Fruit fly (Drosophila melanogaster) whole organism, wandering third instar larva: Measurements from ENCODE around the gene CG10211.

ENCODE experiments used
- Dfd ChIP-seq: fragments of >200 bp; optimal IDR thresholded peaks from 2 replicates; lab custom pipeline; 2017; ENCODE audit warnings: missing biosample characterization, missing genetic modification characterization
- HLH106 ChIP-seq: fragments of 200-800 bp; optimal IDR thresholded peaks from 3 replicates; lab custom pipeline; 2019; ENCODE audit warnings: missing biosample characterization, mild to moderate bottlenecking, missing genetic modification characterization, moderate library complexity
- Hnf4 ChIP-seq: fragments of 200-800 bp; sonication (Bioruptor generic); optimal IDR thresholded peaks from 2 replicates; lab custom pipeline; 2016; ENCODE audit warnings: missing biosample characterization, mild to moderate bottlenecking, missing genetic modification characterization
- Vsx2 ChIP-seq: fragments of 200-300, 225-300 bp; sonication (Bioruptor generic); optimal IDR thresholded peaks from 2 replicates; lab custom pipeline; 2018; ENCODE audit warnings: missing biosample characterization, missing genetic modification characterization; ENCODE audit not compliant: partially characterized antibody
- br ChIP-seq: fragments of 200-800 bp; sonication (Bioruptor generic); optimal IDR thresholded peaks from 2 replicates; lab custom pipeline; 2016; ENCODE audit warnings: missing biosample characterization, missing genetic modification characterization
- ey ChIP-seq: fragments of 200-800 bp; sonication (Bioruptor generic); optimal IDR thresholded peaks from 2 replicates; lab custom pipeline; 2016; ENCODE audit warnings: missing biosample characterization, missing genetic modification characterization
- foxo ChIP-seq, 2 experiments: fragments of 200-800 bp; sonication (Bioruptor generic); optimal IDR thresholded peaks; 2 replicates in 1 of 2; 3 replicates in 1 of 2; lab custom pipeline; 2016 to 2017; ENCODE audit warnings: missing biosample characterization in 2 of 2, missing genetic modification characterization in 2 of 2
- fru ChIP-seq: fragments of 200-800 bp; sonication (Bioruptor generic); optimal IDR thresholded peaks from 3 replicates; lab custom pipeline; 2016; ENCODE audit warnings: missing biosample characterization, mild to moderate bottlenecking, missing genetic modification characterization
- jim ChIP-seq: fragments of 175-275, 200-325 bp; sonication (Bioruptor generic); optimal IDR thresholded peaks from 2 replicates; lab custom pipeline; 2016; ENCODE audit warnings: missing biosample characterization, mild to moderate bottlenecking, missing genetic modification characterization
- usp ChIP-seq: fragments of >200 bp; optimal IDR thresholded peaks from 2 replicates; lab custom pipeline; 2017; ENCODE audit warnings: missing biosample characterization, missing genetic modification characterization

- no peak for TF ChIP-seq HLH106 (tag; lab: Kevin White, UChicago)
- TF ChIP-seq Dfd (GFP tag; lab: Kevin White, UChicago): no peak
- TF ChIP-seq Vsx2 (GFP tag; lab: Kevin White, UChicago): no peak
- no peak for TF ChIP-seq br (GFP tag; lab: Kevin White, UChicago)
- no peak for TF ChIP-seq usp (GFP tag; lab: Kevin White, UChicago)
- TF ChIP-seq fru (GFP tag; lab: Kevin White, UChicago): no peak
- no peak for TF ChIP-seq ey (GFP tag; lab: Kevin White, UChicago)
- TF ChIP-seq Hnf4 (GFP tag; lab: Kevin White, UChicago): no peak
- no peak for TF ChIP-seq jim (GFP tag; lab: Kevin White, UChicago)
- no peak for TF ChIP-seq foxo (GFP tag; optimal IDR thresholded peaks at IDR 0.05; lab: Kevin White, UChicago)
Measured at dm6 chr2L:18516367-18516766, 920 bp upstream of the CG10211 start.
